Fruit fly (Drosophila melanogaster) whole organism, embryonic: ENCODE measurements around the gene CG46310.

Experiments used
- B-H1 ChIP-seq: fragments of 200-800 bp; sonication (Bioruptor generic); IDR thresholded peaks from 3 replicates; pipeline ENCODE4 v1.3.6; 2022; ENCODE audit warnings: missing biosample characterization, missing genetic modification characterization
- BEAF-32 ChIP-seq: fragments of 200-800 bp; sonication (Bioruptor generic); optimal IDR thresholded peaks from 3 replicates; lab custom pipeline; 2017; ENCODE audit warnings: missing biosample characterization, missing genetic modification characterization, mild to moderate bottlenecking, moderate library complexity, missing genetic modification reagents
- Bdp1 ChIP-seq: fragments of 200-800 bp; sonication (Bioruptor generic); optimal IDR thresholded peaks from 3 replicates; lab custom pipeline; 2016; ENCODE audit warnings: missing biosample characterization, missing genetic modification characterization
- Bgb ChIP-seq: fragments of 200-800 bp; sonication (Bioruptor generic); IDR thresholded peaks from 2 replicates; pipeline ENCODE4 v1.3.6; 2022; ENCODE audit warnings: missing biosample characterization, missing genetic modification characterization; ENCODE audit not compliant: partially characterized antibody
- CG10565 ChIP-seq: fragments of 200-800 bp; sonication (Bioruptor generic); optimal IDR thresholded peaks from 3 replicates; lab custom pipeline; 2016; ENCODE audit warnings: missing biosample characterization, mild to moderate bottlenecking, missing genetic modification characterization
- CG11504 ChIP-seq: fragments of 200-800 bp; sonication (Bioruptor generic); optimal IDR thresholded peaks from 3 replicates; lab custom pipeline; 2019; ENCODE audit warnings: missing biosample characterization, mild to moderate bottlenecking, missing genetic modification characterization, moderate library complexity
- CG12104 ChIP-seq: fragments of 200-800 bp; sonication (Bioruptor generic); optimal IDR thresholded peaks from 3 replicates; lab custom pipeline; 2016; ENCODE audit warnings: missing biosample characterization, missing genetic modification characterization
- CG12155 ChIP-seq: fragments of 200-800 bp; sonication (Bioruptor generic); optimal IDR thresholded peaks from 3 replicates; lab custom pipeline; 2016; ENCODE audit warnings: missing biosample characterization, missing genetic modification characterization
- CG12659 ChIP-seq: fragments of 200-800 bp; sonication (Bioruptor generic); optimal IDR thresholded peaks from 3 replicates; lab custom pipeline; 2017; ENCODE audit warnings: mild to moderate bottlenecking, missing biosample characterization, missing genetic modification reagents, missing genetic modification characterization
- CG13287 ChIP-seq: fragments of 200-800 bp; sonication (Bioruptor generic); IDR thresholded peaks from 2 replicates; pipeline ENCODE4 v1.3.6; 2022; ENCODE audit warnings: missing biosample characterization, missing genetic modification characterization; ENCODE audit not compliant: partially characterized antibody
- CG15479 ChIP-seq: fragments of 200-800 bp; sonication (Bioruptor generic); optimal IDR thresholded peaks from 3 replicates; lab custom pipeline; 2019; ENCODE audit warnings: missing biosample characterization, mild to moderate bottlenecking, missing genetic modification characterization, moderate library complexity
- CG15514 ChIP-seq: fragments of 200-800 bp; sonication (Bioruptor generic); optimal IDR thresholded peaks from 3 replicates; lab custom pipeline; 2017; ENCODE audit warnings: missing biosample characterization, missing genetic modification characterization, mild to moderate bottlenecking, moderate library complexity, missing genetic modification reagents
- CG1647 ChIP-seq: fragments of 200-800 bp; sonication (Bioruptor generic); optimal IDR thresholded peaks from 3 replicates; lab custom pipeline; 2016; ENCODE audit warnings: missing biosample characterization, missing genetic modification characterization
- CG16863 ChIP-seq: fragments of 200-800 bp; sonication (Bioruptor generic); optimal IDR thresholded peaks from 3 replicates; lab custom pipeline; 2016; ENCODE audit warnings: missing biosample characterization, missing genetic modification characterization
- CG17186 ChIP-seq: fragments of 200-800 bp; sonication (Bioruptor generic); optimal IDR thresholded peaks from 3 replicates; lab custom pipeline; 2017; ENCODE audit warnings: missing biosample characterization, missing genetic modification reagents, missing genetic modification characterization
- CG17328 ChIP-seq: fragments of 200-800 bp; sonication (Bioruptor generic); IDR thresholded peaks from 2 replicates; pipeline ENCODE4 v1.3.6; 2022; ENCODE audit warnings: missing biosample characterization, missing genetic modification characterization
- CG17612 ChIP-seq: fragments of 200-800 bp; sonication (Bioruptor generic); IDR thresholded peaks from 2 replicates; pipeline ENCODE4 v1.3.6; 2022; ENCODE audit warnings: missing biosample characterization, missing genetic modification characterization
- CG17829 ChIP-seq: fragments of 200-800 bp; optimal IDR thresholded peaks from 2 replicates; lab custom pipeline; 2019; ENCODE audit warnings: missing biosample characterization, mild to moderate bottlenecking, missing genetic modification characterization, moderate library complexity
- CG18262 ChIP-seq: fragments of 200-800 bp; optimal IDR thresholded peaks from 3 replicates; lab custom pipeline; 2019; ENCODE audit warnings: missing biosample characterization, mild to moderate bottlenecking, missing genetic modification characterization, moderate library complexity
- CG2889 ChIP-seq: fragments of 200-800 bp; sonication (Bioruptor generic); IDR thresholded peaks from 3 replicates; pipeline ENCODE4 v1.3.6; 2022; ENCODE audit warnings: missing biosample characterization, missing genetic modification characterization
- CG31224 ChIP-seq: fragments of 200-800 bp; sonication (Bioruptor generic); IDR thresholded peaks from 2 replicates; pipeline ENCODE4 v1.3.6; 2022; ENCODE audit warnings: missing biosample characterization, missing genetic modification characterization
- CG31441 ChIP-seq: fragments of 200-800 bp; sonication (Bioruptor generic); IDR thresholded peaks from 2 replicates; pipeline ENCODE4 v1.3.6; 2022; ENCODE audit warnings: missing biosample characterization, missing genetic modification characterization
- CG33557 ChIP-seq: fragments of 200-800 bp; sonication (Bioruptor generic); optimal IDR thresholded peaks from 2 replicates; lab custom pipeline; 2019; ENCODE audit warnings: missing biosample characterization, mild to moderate bottlenecking, missing genetic modification characterization, moderate library complexity
- CG3995 ChIP-seq: fragments of 200-800 bp; sonication (Bioruptor generic); optimal IDR thresholded peaks from 3 replicates; lab custom pipeline; 2016; ENCODE audit warnings: missing biosample characterization, missing genetic modification characterization
- CG4424 ChIP-seq: fragments of 200-800 bp; sonication (Bioruptor generic); optimal IDR thresholded peaks from 3 replicates; lab custom pipeline; 2016; ENCODE audit warnings: missing biosample characterization, missing genetic modification characterization
- CG6272 ChIP-seq: fragments of 200-800 bp; sonication (Bioruptor generic); IDR thresholded peaks from 2 replicates; pipeline ENCODE4 v1.3.6; 2022; ENCODE audit warnings: missing biosample characterization, missing genetic modification characterization
- CG7987 ChIP-seq: fragments of 200-800 bp; sonication (Bioruptor generic); optimal IDR thresholded peaks from 2 replicates; lab custom pipeline; 2018; ENCODE audit warnings: missing biosample characterization, mild to moderate bottlenecking, missing genetic modification characterization, moderate library complexity
- CG8089 ChIP-seq: fragments of 200-800 bp; sonication (Bioruptor generic); optimal IDR thresholded peaks from 3 replicates; lab custom pipeline; 2016; ENCODE audit warnings: missing biosample characterization, missing genetic modification characterization
- CG8290 ChIP-seq, 3 experiments: fragments of 200-800 bp; sonication (Bioruptor generic); optimal IDR thresholded peaks; 2 replicates each; lab custom pipeline; 2016 to 2019; ENCODE audit warnings: missing biosample characterization in 3 of 3, missing genetic modification characterization in 3 of 3, mild to moderate bottlenecking in 2 of 3, moderate library complexity in 1 of 3
- CG9797 ChIP-seq: fragments of 200-800 bp; sonication (Bioruptor generic); optimal IDR thresholded peaks from 3 replicates; lab custom pipeline; 2018; ENCODE audit warnings: missing biosample characterization, mild to moderate bottlenecking, missing genetic modification characterization
- Deaf1 ChIP-seq: fragments of 200-800 bp; optimal IDR thresholded peaks from 3 replicates; lab custom pipeline; 2019; ENCODE audit warnings: missing biosample characterization, mild to moderate bottlenecking, missing genetic modification characterization, moderate library complexity
- Dref ChIP-seq: fragments of 200-800 bp; sonication (Bioruptor generic); IDR thresholded peaks from 2 replicates; pipeline ENCODE4 v1.3.6; 2022; ENCODE audit warnings: missing biosample characterization, missing genetic modification characterization
- ERR ChIP-seq: fragments of 200-800 bp; sonication (Bioruptor generic); optimal IDR thresholded peaks from 2 replicates; lab custom pipeline; 2016; ENCODE audit warnings: missing biosample characterization, missing genetic modification characterization
- H15 ChIP-seq: fragments of 200-800 bp; sonication (Bioruptor generic); IDR thresholded peaks from 3 replicates; pipeline ENCODE4 v1.3.6; 2022; ENCODE audit warnings: missing biosample characterization, missing genetic modification characterization
- Hr3 ChIP-seq: fragments of 200-800 bp; sonication (Bioruptor generic); optimal IDR thresholded peaks from 3 replicates; lab custom pipeline; 2016; ENCODE audit warnings: missing biosample characterization, missing genetic modification characterization
- Hr51 ChIP-seq, 2 experiments: fragments of 200-800 bp; sonication (Bioruptor generic); optimal IDR thresholded peaks; 2 replicates in 1 of 2; 3 replicates in 1 of 2; lab custom pipeline; 2016 to 2018; ENCODE audit warnings: missing biosample characterization in 2 of 2, missing genetic modification characterization in 2 of 2, mild to moderate bottlenecking in 1 of 2, moderate library complexity in 1 of 2
- Hsf ChIP-seq: fragments of 200-800 bp; sonication (Bioruptor generic); optimal IDR thresholded peaks from 3 replicates; lab custom pipeline; 2016; ENCODE audit warnings: missing biosample characterization, missing genetic modification characterization
- Mes4 ChIP-seq: fragments of 200-800 bp; sonication (Bioruptor generic); optimal IDR thresholded peaks from 2 replicates; lab custom pipeline; 2016; ENCODE audit warnings: missing biosample characterization, missing genetic modification characterization
- Nf-YC ChIP-seq: fragments of 200-800 bp; optimal IDR thresholded peaks from 3 replicates; lab custom pipeline; 2019; ENCODE audit warnings: missing biosample characterization, mild to moderate bottlenecking, missing genetic modification characterization, moderate library complexity
- Opbp ChIP-seq: fragments of 200-800 bp; sonication (Bioruptor generic); IDR thresholded peaks from 3 replicates; pipeline ENCODE4 v1.3.6; 2022; ENCODE audit warnings: missing biosample characterization, missing genetic modification characterization; ENCODE audit not compliant: partially characterized antibody
- bigmax ChIP-seq: fragments of 200-800 bp; sonication (Bioruptor generic); optimal IDR thresholded peaks from 2 replicates; lab custom pipeline; 2018; ENCODE audit warnings: missing biosample characterization, mild to moderate bottlenecking, missing genetic modification characterization
- chinmo ChIP-seq: fragments of 200-800 bp; sonication (Bioruptor generic); IDR thresholded peaks from 4 replicates; pipeline ENCODE4 v1.3.6; 2022; ENCODE audit warnings: missing biosample characterization, missing genetic modification characterization; ENCODE audit not compliant: partially characterized antibody
- cwo ChIP-seq: fragments of 200-800 bp; sonication (Bioruptor generic); optimal IDR thresholded peaks from 3 replicates; lab custom pipeline; 2017; ENCODE audit warnings: missing biosample characterization, missing genetic modification characterization, mild to moderate bottlenecking, moderate library complexity, missing genetic modification reagents
- dysf ChIP-seq: fragments of 200-800 bp; sonication (Bioruptor generic); IDR thresholded peaks from 3 replicates; pipeline ENCODE4 v1.3.6; 2022; ENCODE audit warnings: missing biosample characterization, missing genetic modification characterization
- fu2 ChIP-seq: fragments of 200-800 bp; sonication (Bioruptor generic); optimal IDR thresholded peaks from 2 replicates; lab custom pipeline; 2016; ENCODE audit warnings: missing biosample characterization, missing genetic modification characterization
- pfk ChIP-seq: fragments of 200-800 bp; sonication (Bioruptor generic); optimal IDR thresholded peaks from 2 replicates; lab custom pipeline; 2018; ENCODE audit warnings: missing biosample characterization, mild to moderate bottlenecking, missing genetic modification characterization, moderate library complexity
- prd ChIP-seq, 3 experiments: fragments of >200 bp in 2 of 3; fragments of 200-800 bp in 1 of 3; sonication (Bioruptor generic) in 1 of 3; optimal IDR thresholded peaks in 2 of 3; IDR thresholded peaks in 1 of 3; 2 replicates in 2 of 3; 3 replicates in 1 of 3; pipeline versions ENCODE4 v1.3.6 to Lab custom; 2017 to 2022; ENCODE audit warnings: missing biosample characterization in 1 of 3, missing genetic modification characterization in 1 of 3
- psq ChIP-seq: fragments of 200-800 bp; sonication (Bioruptor generic); optimal IDR thresholded peaks from 2 replicates; lab custom pipeline; 2017; ENCODE audit warnings: missing biosample characterization, missing genetic modification characterization

CG46310 gene

DNA sequence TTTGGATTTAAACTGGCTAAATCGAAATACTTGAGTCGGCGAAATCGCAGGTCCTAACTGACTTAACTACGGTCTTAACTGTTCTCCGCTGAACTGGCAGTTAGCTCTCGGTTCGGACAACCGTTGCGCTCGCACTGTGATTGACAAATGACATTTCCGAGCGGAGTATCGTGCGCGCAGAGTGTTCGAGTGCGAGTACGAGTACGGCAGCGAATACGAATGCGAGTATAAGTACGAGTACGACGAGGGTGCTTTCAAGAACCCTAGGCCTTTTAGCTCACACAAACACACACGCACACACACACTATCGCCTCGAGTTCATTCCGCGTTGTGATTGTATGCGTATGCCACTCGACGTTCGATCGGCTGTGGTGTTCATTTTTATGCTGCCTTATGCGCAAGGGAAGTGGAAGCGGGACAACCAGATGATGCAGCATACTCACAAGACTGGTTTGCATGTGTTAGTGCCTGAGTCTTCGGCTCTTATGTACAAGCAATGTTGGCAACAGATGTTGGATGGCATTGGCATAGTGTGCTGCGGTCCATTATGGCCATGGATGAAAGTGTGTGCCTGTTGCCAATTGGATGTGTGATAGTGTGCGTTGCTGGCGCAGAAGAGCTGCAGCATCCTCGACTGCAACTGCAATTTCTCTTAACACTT lies 31.9 kb upstream of the CG46310 start, which contains the start of gene hh (continued):
- TF ChIP-seq Mes4 (GFP tag; lab: Kevin White, UChicago) (no peak), CG11504 (tag; lab: Kevin White, UChicago) (no peak), CG8290 (GFP tag; optimal IDR thresholded peaks at IDR 0.05; lab: Kevin White, UChicago) (no peak), CG8290 (tag; optimal IDR thresholded peaks at IDR 0.05; lab: Kevin White, UChicago) (peak in 1 of 2 experiments; percentile 31), fu2 (GFP tag; lab: Kevin White, UChicago) (no peak), CG15479 (peak; percentile 93), CG17829 (peak; percentile 26), cwo (GFP tag; lab: Kevin White, UChicago) (no peak), CG13287 (GFP tag; lab: Robert Waterston, UW) (peak; percentile 11; the same call in 1 of the 2 replicates), CG1647 (GFP tag; lab: Kevin White, UChicago) (no peak), bigmax (GFP tag; lab: Kevin White, UChicago) (no peak), CG6272 (GFP tag; lab: Robert Waterston, UW) (no peak), CG17328 (no peak), ERR (GFP tag; lab: Kevin White, UChicago) (no peak), CG16863 (GFP tag; lab: Kevin White, UChicago) (no peak), psq (no peak), CG12659 (GFP tag; lab: Kevin White, UChicago) (no peak), Deaf1 (peak; percentile 95), CG3995 (no peak), CG15514 (GFP tag; lab: Kevin White, UChicago) (peak; percentile 9), CG9797 (GFP tag; lab: Kevin White, UChicago) (no peak), chinmo (GFP tag; lab: Robert Waterston, UW) (0 out of 4 replicates have a peak, but pooled peaks have one; percentile 18), Dref (GFP tag; lab: Robert Waterston, UW) (no peak), CG31441 (no peak), CG4424 (GFP tag; lab: Kevin White, UChicago) (no peak), H15 (GFP tag; lab: Robert Waterston, UW) (no peak), CG33557 (GFP tag; lab: Kevin White, UChicago) (no peak), B-H1 (GFP tag; lab: Robert Waterston, UW) (no peak), CG12155 (GFP tag; lab: Kevin White, UChicago) (no peak), CG2889 (GFP tag; lab: Robert Waterston, UW) (no peak), Bdp1 (GFP tag; lab: Kevin White, UChicago) (no peak), CG18262 (tag; lab: Kevin White, UChicago) (no peak), Hr3 (no peak), prd (optimal IDR thresholded peaks at IDR 0.05; lab: Kevin White, UChicago) (no peak), prd (GFP tag; IDR thresholded peaks at IDR 0.05; lab: Robert Waterston, UW) (no peak; the same call in 2 of the 3 replicates), CG8089 (GFP tag; lab: Kevin White, UChicago) (no peak), dysf (GFP tag; lab: Robert Waterston, UW) (no peak), CG12104 (no peak), pfk (GFP tag; lab: Kevin White, UChicago) (no peak), CG7987 (GFP tag; lab: Kevin White, UChicago) (peak; percentile 8), CG17612 (GFP tag; lab: Robert Waterston, UW) (no peak), Bgb (GFP tag; lab: Robert Waterston, UW) (no peak), Nf-YC (peak; percentile 95), Opbp (GFP tag; lab: Robert Waterston, UW) (peak; percentile 36; the same call in 1 of the 3 replicates), CG31224 (GFP tag; lab: Robert Waterston, UW) (no peak), CG17186 (GFP tag; lab: Kevin White, UChicago) (no peak), CG10565 (no peak), Hr51 (GFP tag; optimal IDR thresholded peaks at IDR 0.05; lab: Kevin White, UChicago) (no peak), BEAF-32 (GFP tag; lab: Kevin White, UChicago) (no peak), Hsf (GFP tag; lab: Kevin White, UChicago) (no peak)
